Worm (Caenorhabditis elegans): ENCODE data around the gene dpy-19.

- no peak for TF ChIP-seq aly-2 (tag; optimal IDR thresholded peaks at IDR 0.05)
- TF ChIP-seq pqm-1 (tag; optimal IDR thresholded peaks at IDR 0.05) = no peak
- no peak for TF ChIP-seq ces-1 (GFP tag; optimal IDR thresholded peaks at IDR 0.05)
- TF ChIP-seq lir-3 (tag; optimal IDR thresholded peaks at IDR 0.05) = no peak
- no peak for TF ChIP-seq Y75B8A.6 (GFP tag; IDR thresholded peaks at IDR 0.05)
- no peak for TF ChIP-seq lin-29 (GFP tag; IDR thresholded peaks at IDR 0.05)
- TF ChIP-seq ZK546.5 (tag; optimal IDR thresholded peaks at IDR 0.05) = no peak
- TF ChIP-seq set-16 (GFP tag; IDR thresholded peaks at IDR 0.05) = no peak
- TF ChIP-seq daf-8 (GFP tag; IDR thresholded peaks at IDR 0.05) = no peak
- TF ChIP-seq unc-39 (tag; optimal IDR thresholded peaks at IDR 0.05) = no peak
- TF ChIP-seq ceh-32 (tag; optimal IDR thresholded peaks at IDR 0.05; ENCODE audit: poor library complexity) = no peak
- TF ChIP-seq ceh-82 (tag; optimal IDR thresholded peaks at IDR 0.05) = no peak
Measured at ce11 chrIII:8684421-8684820, 17.1 kb upstream of the dpy-19 start, which contains the start of gene anmt-1.

Measured in whole organism, L4 larva.